Fruit fly (Drosophila melanogaster) whole organism, embryonic: ENCODE measurements around the gene CG42591.
A peak's percentile ranks its signal among the peaks of the same experiment; 100 is the strongest.

Experiments
- CG10431 ChIP-seq: fragments of 200-800 bp; sonication (Bioruptor generic); optimal IDR thresholded peaks from 3 replicates; lab custom pipeline; 2018; ENCODE audit warnings: missing biosample characterization, mild to moderate bottlenecking, missing genetic modification characterization
- CG10959 ChIP-seq: fragments of 200-800 bp; sonication (Bioruptor generic); IDR thresholded peaks from 2 replicates; pipeline ENCODE4 v1.3.6; 2022; ENCODE audit warnings: missing biosample characterization, missing genetic modification characterization
- CG10979 ChIP-seq: fragments of 200-800 bp; sonication (Bioruptor generic); optimal IDR thresholded peaks from 2 replicates; lab custom pipeline; 2018; ENCODE audit warnings: missing biosample characterization, mild to moderate bottlenecking, missing genetic modification characterization, moderate library complexity
- CG11085 ChIP-seq: fragments of 200-800 bp; sonication (Bioruptor generic); IDR thresholded peaks from 2 replicates; pipeline ENCODE4 v1.3.6; 2022; ENCODE audit warnings: missing biosample characterization, missing genetic modification characterization
- CG11247 ChIP-seq: fragments of 200-800 bp; sonication (Bioruptor generic); IDR thresholded peaks from 2 replicates; pipeline ENCODE4 v1.3.6; 2022; ENCODE audit warnings: missing biosample characterization, missing genetic modification characterization
- CG11504 ChIP-seq: fragments of 200-800 bp; sonication (Bioruptor generic); optimal IDR thresholded peaks from 3 replicates; lab custom pipeline; 2019; ENCODE audit warnings: missing biosample characterization, mild to moderate bottlenecking, missing genetic modification characterization, moderate library complexity
- CG12769 ChIP-seq: fragments of 200-800 bp; sonication (Bioruptor generic); optimal IDR thresholded peaks from 2 replicates; lab custom pipeline; 2019; ENCODE audit warnings: missing biosample characterization, mild to moderate bottlenecking, missing genetic modification characterization, moderate library complexity
- CG13296 ChIP-seq: fragments of 200-800 bp; sonication (Bioruptor generic); optimal IDR thresholded peaks from 3 replicates; lab custom pipeline; 2018; ENCODE audit warnings: missing biosample characterization, mild to moderate bottlenecking, missing genetic modification characterization
- CG13624 ChIP-seq: fragments of 200-800 bp; sonication (Bioruptor generic); optimal IDR thresholded peaks from 2 replicates; lab custom pipeline; 2016; ENCODE audit warnings: missing biosample characterization, missing genetic modification characterization
- CG13894 ChIP-seq: fragments of 200-800 bp; sonication (Bioruptor generic); optimal IDR thresholded peaks from 3 replicates; lab custom pipeline; 2018; ENCODE audit warnings: missing biosample characterization, mild to moderate bottlenecking, missing genetic modification characterization, moderate library complexity
- CG17912 ChIP-seq: fragments of 200-800 bp; sonication (Bioruptor generic); optimal IDR thresholded peaks from 2 replicates; lab custom pipeline; 2018; ENCODE audit warnings: missing biosample characterization, mild to moderate bottlenecking, missing genetic modification characterization
- CG2678 ChIP-seq: fragments of 200-800 bp; sonication (Bioruptor generic); optimal IDR thresholded peaks from 3 replicates; lab custom pipeline; 2019; ENCODE audit warnings: missing biosample characterization, mild to moderate bottlenecking, missing genetic modification characterization, moderate library complexity
- CG2712 ChIP-seq: fragments of 200-800 bp; optimal IDR thresholded peaks from 3 replicates; lab custom pipeline; 2019; ENCODE audit warnings: missing biosample characterization, mild to moderate bottlenecking, missing genetic modification characterization, moderate library complexity
- CG30403 ChIP-seq: fragments of 200-800 bp; sonication (Bioruptor generic); optimal IDR thresholded peaks from 3 replicates; lab custom pipeline; 2016; ENCODE audit warnings: missing biosample characterization, missing genetic modification characterization
- CG4404 ChIP-seq: fragments of 200-800 bp; sonication (Bioruptor generic); IDR thresholded peaks from 2 replicates; pipeline ENCODE4 v1.3.6; 2022; ENCODE audit warnings: missing biosample characterization, missing genetic modification characterization
- CG4617 ChIP-seq: fragments of 200-800 bp; sonication (Bioruptor generic); optimal IDR thresholded peaks from 3 replicates; lab custom pipeline; 2016; ENCODE audit warnings: missing biosample characterization, missing genetic modification characterization, borderline replicate concordance
- CG5180 ChIP-seq: fragments of 200-800 bp; sonication (Bioruptor generic); optimal IDR thresholded peaks from 3 replicates; lab custom pipeline; 2017; ENCODE audit warnings: missing biosample characterization, missing genetic modification characterization, mild to moderate bottlenecking, moderate library complexity, missing genetic modification reagents
- CG6791 ChIP-seq: fragments of 200-800 bp; sonication (Bioruptor generic); IDR thresholded peaks from 3 replicates; pipeline ENCODE4 v1.3.6; 2022; ENCODE audit warnings: missing biosample characterization, missing genetic modification characterization; ENCODE audit not compliant: partially characterized antibody
- CG6813 ChIP-seq: fragments of 200-800 bp; sonication (Bioruptor generic); optimal IDR thresholded peaks from 2 replicates; lab custom pipeline; 2017; ENCODE audit warnings: missing biosample characterization, missing genetic modification characterization, mild to moderate bottlenecking, moderate library complexity, missing genetic modification reagents
- CG7745 ChIP-seq: fragments of 200-800 bp; sonication (Bioruptor generic); optimal IDR thresholded peaks from 2 replicates; lab custom pipeline; 2018; ENCODE audit warnings: missing biosample characterization, mild to moderate bottlenecking, missing genetic modification characterization, moderate library complexity
- CG8290 ChIP-seq, 3 experiments: fragments of 200-800 bp; sonication (Bioruptor generic); optimal IDR thresholded peaks; 2 replicates each; lab custom pipeline; 2016 to 2019; ENCODE audit warnings: missing biosample characterization in 3 of 3, missing genetic modification characterization in 3 of 3, mild to moderate bottlenecking in 2 of 3, moderate library complexity in 1 of 3
- CG8359 ChIP-seq: fragments of 200-800 bp; sonication (Bioruptor generic); optimal IDR thresholded peaks from 2 replicates; lab custom pipeline; 2017; ENCODE audit warnings: missing biosample characterization, mild to moderate bottlenecking, missing genetic modification characterization, borderline replicate concordance
- CG9797 ChIP-seq: fragments of 200-800 bp; sonication (Bioruptor generic); optimal IDR thresholded peaks from 3 replicates; lab custom pipeline; 2018; ENCODE audit warnings: missing biosample characterization, mild to moderate bottlenecking, missing genetic modification characterization
- CG9932 ChIP-seq: fragments of 200-800 bp; sonication (Bioruptor generic); IDR thresholded peaks from 2 replicates; pipeline ENCODE4 v1.3.6; 2022; ENCODE audit warnings: missing biosample characterization, missing genetic modification characterization
- Dip3 ChIP-seq: fragments of 200-800 bp; sonication (Bioruptor generic); optimal IDR thresholded peaks from 3 replicates; lab custom pipeline; 2016; ENCODE audit warnings: missing biosample characterization, missing genetic modification characterization
- Ets65A ChIP-seq: fragments of 200-800 bp; sonication (Bioruptor generic); peaks from one replicate; lab custom pipeline; 2016; ENCODE audit warnings: missing biosample characterization, missing genetic modification characterization
- Hr51 ChIP-seq, 2 experiments: fragments of 200-800 bp; sonication (Bioruptor generic); optimal IDR thresholded peaks; 2 replicates in 1 of 2; 3 replicates in 1 of 2; lab custom pipeline; 2016 to 2018; ENCODE audit warnings: missing biosample characterization in 2 of 2, missing genetic modification characterization in 2 of 2, mild to moderate bottlenecking in 1 of 2, moderate library complexity in 1 of 2
- Kr ChIP-seq: fragments of 200-800 bp; sonication (Bioruptor generic); optimal IDR thresholded peaks from 2 replicates; lab custom pipeline; 2017; ENCODE audit warnings: missing biosample characterization, mild to moderate bottlenecking, missing genetic modification characterization
- MBD-R2 ChIP-seq: fragments of 200-800 bp; sonication (Bioruptor generic); IDR thresholded peaks from 2 replicates; pipeline ENCODE4 v1.3.6; 2022; ENCODE audit warnings: missing biosample characterization, missing genetic modification characterization
- Myb ChIP-seq: fragments of 200-800 bp; sonication (Bioruptor generic); optimal IDR thresholded peaks from 2 replicates; lab custom pipeline; 2016; ENCODE audit warnings: missing biosample characterization, missing genetic modification characterization
- Nf-YA ChIP-seq: fragments of 200-800 bp; sonication (Bioruptor generic); IDR thresholded peaks from 2 replicates; pipeline ENCODE4 v1.3.6; 2022; ENCODE audit warnings: missing biosample characterization, missing genetic modification characterization
- Nf-YC ChIP-seq: fragments of 200-800 bp; optimal IDR thresholded peaks from 3 replicates; lab custom pipeline; 2019; ENCODE audit warnings: missing biosample characterization, mild to moderate bottlenecking, missing genetic modification characterization, moderate library complexity
- Oaz ChIP-seq: fragments of 200-800 bp; sonication (Bioruptor generic); IDR thresholded peaks from 2 replicates; pipeline ENCODE4 v1.3.6; 2022; ENCODE audit warnings: missing biosample characterization, missing genetic modification characterization
- Poxn ChIP-seq: fragments of 200-800 bp; sonication (Bioruptor generic); IDR thresholded peaks from 2 replicates; pipeline ENCODE4 v1.3.6; 2022; ENCODE audit warnings: missing biosample characterization, missing genetic modification characterization
- Ptx1 ChIP-seq: fragments of 200-800 bp; sonication (Bioruptor generic); IDR thresholded peaks from 2 replicates; pipeline ENCODE4 v1.3.6; 2022; ENCODE audit warnings: missing biosample characterization, missing genetic modification characterization
- Sry-β ChIP-seq: fragments of 200-800 bp; sonication (Bioruptor generic); optimal IDR thresholded peaks from 2 replicates; lab custom pipeline; 2018; ENCODE audit warnings: missing biosample characterization, mild to moderate bottlenecking, missing genetic modification characterization, moderate library complexity
- chinmo ChIP-seq: fragments of 200-800 bp; sonication (Bioruptor generic); IDR thresholded peaks from 4 replicates; pipeline ENCODE4 v1.3.6; 2022; ENCODE audit warnings: missing biosample characterization, missing genetic modification characterization; ENCODE audit not compliant: partially characterized antibody
- dan ChIP-seq: fragments of 200-800 bp; sonication (Bioruptor generic); IDR thresholded peaks from 2 replicates; pipeline ENCODE4 v1.3.6; 2022; ENCODE audit warnings: missing biosample characterization, missing genetic modification characterization
- fd64A ChIP-seq: fragments of 200-800 bp; sonication (Bioruptor generic); optimal IDR thresholded peaks from 3 replicates; lab custom pipeline; 2018; ENCODE audit warnings: missing biosample characterization, mild to moderate bottlenecking, missing genetic modification characterization
- grau ChIP-seq: fragments of 200-800 bp; optimal IDR thresholded peaks from 3 replicates; lab custom pipeline; 2019; ENCODE audit warnings: missing biosample characterization, mild to moderate bottlenecking, missing genetic modification characterization, moderate library complexity
- hbn ChIP-seq: fragments of 200-800 bp; sonication (Bioruptor generic); IDR thresholded peaks from 2 replicates; pipeline ENCODE4 v1.3.6; 2022; ENCODE audit warnings: missing biosample characterization, missing genetic modification characterization; ENCODE audit not compliant: partially characterized antibody
- lilli ChIP-seq: fragments of 200-800 bp; sonication (Bioruptor generic); optimal IDR thresholded peaks from 3 replicates; lab custom pipeline; 2016; ENCODE audit warnings: missing biosample characterization, missing genetic modification characterization
- nom ChIP-seq: fragments of 200-800 bp; sonication (Bioruptor generic); optimal IDR thresholded peaks from 2 replicates; lab custom pipeline; 2017; ENCODE audit warnings: missing biosample characterization, missing genetic modification characterization, mild to moderate bottlenecking, moderate library complexity, missing genetic modification reagents
- scrt ChIP-seq: fragments of 200-800 bp; sonication (Bioruptor generic); optimal IDR thresholded peaks from 2 replicates; lab custom pipeline; 2018; ENCODE audit warnings: missing biosample characterization, mild to moderate bottlenecking, missing genetic modification characterization, moderate library complexity
- trem ChIP-seq: fragments of 200-800 bp; optimal IDR thresholded peaks from 3 replicates; lab custom pipeline; 2019; ENCODE audit warnings: missing biosample characterization, mild to moderate bottlenecking, missing genetic modification characterization, moderate library complexity
- usp ChIP-seq: fragments of >200 bp; optimal IDR thresholded peaks from 2 replicates; lab custom pipeline; 2017; ENCODE audit warnings: missing biosample characterization, missing genetic modification characterization
- wdn ChIP-seq: fragments of 200-800 bp; sonication (Bioruptor generic); IDR thresholded peaks from 2 replicates; pipeline ENCODE4 v1.3.6; 2022; ENCODE audit warnings: missing biosample characterization, missing genetic modification characterization
- wor ChIP-seq: fragments of 200-800 bp; sonication (Bioruptor generic); IDR thresholded peaks from 2 replicates; pipeline ENCODE4 v1.3.6; 2022; ENCODE audit warnings: missing biosample characterization, missing genetic modification characterization

CG42591 gene

DNA sequence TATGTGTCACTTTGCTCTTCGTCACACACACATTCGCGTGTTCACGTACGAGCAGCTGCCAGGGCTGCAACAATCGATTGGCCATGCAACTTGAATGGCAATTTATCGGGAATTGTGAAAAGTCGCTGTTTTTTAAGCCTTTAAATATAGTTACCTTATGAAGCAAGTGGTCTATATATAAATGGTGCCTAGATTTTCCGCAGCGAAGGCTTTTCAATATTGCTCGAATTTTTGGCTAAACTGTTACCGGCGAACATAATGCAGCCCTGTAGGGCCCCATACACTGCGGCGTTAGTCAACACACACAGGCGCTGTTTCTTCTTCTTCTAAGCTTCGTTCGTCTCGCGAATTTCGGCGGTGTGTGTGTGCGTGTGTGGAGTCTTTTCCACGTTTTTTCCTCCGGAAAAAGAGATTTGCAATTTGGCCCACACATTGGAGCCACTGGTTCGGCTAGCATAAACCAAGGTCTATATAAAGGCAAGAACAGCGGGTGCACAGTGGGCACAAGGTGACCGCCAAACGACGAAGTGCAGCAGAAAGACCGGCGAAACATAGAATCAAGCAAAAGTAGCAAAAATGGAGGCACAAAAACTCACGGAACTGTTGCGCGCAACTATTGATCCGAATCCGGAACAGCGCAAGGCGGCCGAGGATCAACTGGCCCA is 46.2 kb upstream of the CG42591 start, which contains the start of the genes Arp3 and msk (continued):
- TF ChIP-seq CG10431 (GFP tag; lab: Kevin White, UChicago) = peak; percentile 58
- TF ChIP-seq CG12769 (tag; lab: Kevin White, UChicago) = no peak
- TF ChIP-seq CG17912 (GFP tag; lab: Kevin White, UChicago) = peak; percentile 79
- no peak for TF ChIP-seq fd64A (GFP tag; lab: Kevin White, UChicago)
- peak; percentile 86 for TF ChIP-seq Ptx1
- TF ChIP-seq lilli (GFP tag; lab: Kevin White, UChicago) = peak; percentile 94
- no peak for TF ChIP-seq CG6813 (GFP tag; lab: Kevin White, UChicago)
- peak; percentile 72 for TF ChIP-seq CG13296 (GFP tag; lab: Kevin White, UChicago)
- peak; percentile 81 for TF ChIP-seq Nf-YC (tag; lab: Kevin White, UChicago)
- no peak for TF ChIP-seq CG5180 (GFP tag; lab: Kevin White, UChicago)
- TF ChIP-seq CG10979 (tag; lab: Kevin White, UChicago) = peak; percentile 68
- peak; percentile 94 for TF ChIP-seq CG13624
- peak; percentile 48 for TF ChIP-seq nom
- 0 out of 2 replicates have a peak, but pooled peaks have one; percentile 37 for TF ChIP-seq Oaz (GFP tag; lab: Robert Waterston, UW)
- TF ChIP-seq grau (tag; lab: Kevin White, UChicago) = peak; percentile 75
- TF ChIP-seq trem (tag; lab: Kevin White, UChicago) = peak; percentile 83
- TF ChIP-seq CG6791 = peak; percentile 55; the same call in 1 of the 3 replicates
- TF ChIP-seq CG8290 (GFP tag; optimal IDR thresholded peaks at IDR 0.05; lab: Kevin White, UChicago) = peak; percentile 90
- peak in 1 of 2 experiments; percentile 68 for TF ChIP-seq CG8290 (tag; optimal IDR thresholded peaks at IDR 0.05; lab: Kevin White, UChicago)
- TF ChIP-seq CG13894 (tag; lab: Kevin White, UChicago) = peak; percentile 97
- peak; percentile 76 for TF ChIP-seq CG11085
- peak; percentile 60 to 84 for TF ChIP-seq Hr51 (GFP tag; optimal IDR thresholded peaks at IDR 0.05; lab: Kevin White, UChicago)
- peak; percentile 91 for TF ChIP-seq CG4617 (GFP tag; lab: Kevin White, UChicago)
- no peak for TF ChIP-seq hbn (GFP tag; lab: Robert Waterston, UW)
- TF ChIP-seq MBD-R2 (GFP tag; lab: Robert Waterston, UW) = peak; percentile 93
- no peak for TF ChIP-seq chinmo (GFP tag; lab: Robert Waterston, UW)
- TF ChIP-seq CG2678 = no peak
- peak; percentile 92 for TF ChIP-seq Dip3
- no peak for TF ChIP-seq CG7745 (tag; lab: Kevin White, UChicago)
- TF ChIP-seq CG8359 (GFP tag; lab: Kevin White, UChicago) = no peak
- TF ChIP-seq CG10959 (GFP tag; lab: Robert Waterston, UW) = 0 out of 2 replicates have a peak, but pooled peaks have one; percentile 30
- peak; percentile 90 for TF ChIP-seq CG30403 (GFP tag; lab: Kevin White, UChicago)
- peak; percentile 73 for TF ChIP-seq CG11247 (GFP tag; lab: Robert Waterston, UW)
- no peak for TF ChIP-seq wor
- TF ChIP-seq wdn = peak; percentile 72
- no peak for TF ChIP-seq Poxn (GFP tag; lab: Robert Waterston, UW)
- TF ChIP-seq scrt (GFP tag; lab: Kevin White, UChicago) = peak; percentile 58
- no peak for TF ChIP-seq CG11504
- TF ChIP-seq Kr (GFP tag; lab: Kevin White, UChicago) = no peak
- peak; percentile 99 for TF ChIP-seq Ets65A (GFP tag; lab: Kevin White, UChicago)
- 0 out of 2 replicates have a peak, but pooled peaks have one; percentile 31 for TF ChIP-seq Nf-YA (GFP tag; lab: Robert Waterston, UW)
- no peak for TF ChIP-seq usp (GFP tag; lab: Kevin White, UChicago)
- TF ChIP-seq CG9932 (GFP tag; lab: Robert Waterston, UW) = peak; percentile 89
- TF ChIP-seq CG4404 = peak; percentile 76
- TF ChIP-seq CG2712 = peak; percentile 81
- TF ChIP-seq CG9797 (GFP tag; lab: Kevin White, UChicago) = peak; percentile 59
- no peak for TF ChIP-seq dan (GFP tag; lab: Robert Waterston, UW)
- TF ChIP-seq Myb = peak; percentile 83
- TF ChIP-seq Sry-β (GFP tag; lab: Kevin White, UChicago) = peak; percentile 8
